Fruit fly (Drosophila melanogaster) Kc167 (cell line): ENCODE data around the gene mon2.

Experiments used
- Myc ChIP-seq: fragments of >200 bp; optimal IDR thresholded peaks from 2 replicates; lab custom pipeline; 2017; ENCODE audit warnings: missing external identifiers
- Sin3A ChIP-seq: fragments of >200 bp; optimal IDR thresholded peaks from 2 replicates; lab custom pipeline; 2018; ENCODE audit warnings: missing external identifiers
- h ChIP-seq: fragments of >200 bp; optimal IDR thresholded peaks from 3 replicates; lab custom pipeline; 2018; ENCODE audit warnings: missing external identifiers
- insv ChIP-seq: fragments of >200 bp; optimal IDR thresholded peaks from 3 replicates; lab custom pipeline; 2018; ENCODE audit warnings: missing external identifiers
- psq ChIP-seq: fragments of >200 bp; optimal IDR thresholded peaks from 2 replicates; lab custom pipeline; 2017; ENCODE audit warnings: missing external identifiers
- ttk ChIP-seq: sonication (Bioruptor generic); optimal IDR thresholded peaks from 2 replicates; lab custom pipeline; 2017; ENCODE audit warnings: missing external identifiers

Gene mon2

dm6 chr2L:8123711-8124379 is at the start of gene mon2, which contains the start of gene CG8673:
Gene mon2 (minus strand): TSS chr2L:8124010.
Gene CG8673 (plus strand): TSS chr2L:8124329.
- TF ChIP-seq ttk: no peak
- no peak for TF ChIP-seq Myc (lab: Kevin White, UChicago)
- TF ChIP-seq psq (lab: Kevin White, UChicago): no peak
- no peak for TF ChIP-seq insv
- TF ChIP-seq h (lab: Kevin White, UChicago): no peak
- TF ChIP-seq Sin3A (lab: Kevin White, UChicago): no peak

dm6 chr2L:8171544-8171943 is 47.7 kb upstream of the mon2 start:
- TF ChIP-seq Myc (lab: Kevin White, UChicago): no peak
- TF ChIP-seq insv: no peak
- no peak for TF ChIP-seq Sin3A (lab: Kevin White, UChicago)
- no peak for TF ChIP-seq ttk
- no peak for TF ChIP-seq h (lab: Kevin White, UChicago)

dm6 chr2L:8170600-8171182 is 46.9 kb upstream of the mon2 start:
- TF ChIP-seq h (lab: Kevin White, UChicago) (no peak), Myc (lab: Kevin White, UChicago) (no peak), psq (lab: Kevin White, UChicago) (no peak)

- TF ChIP-seq psq (lab: Kevin White, UChicago): no peak
- TF ChIP-seq insv: no peak
- no peak for TF ChIP-seq Sin3A (lab: Kevin White, UChicago)
- TF ChIP-seq Myc (lab: Kevin White, UChicago): no peak
- no peak for TF ChIP-seq ttk
- no peak for TF ChIP-seq h (lab: Kevin White, UChicago)
Observed at dm6 chr2L:8168075-8168474, 44.3 kb upstream of the mon2 start.

dm6 chr2L:8165800-8166576 is 42.2 kb upstream of the mon2 start:
- TF ChIP-seq psq (lab: Kevin White, UChicago) (no peak), Myc (lab: Kevin White, UChicago) (no peak), h (lab: Kevin White, UChicago) (no peak), Sin3A (lab: Kevin White, UChicago) (no peak), ttk (no peak), insv (no peak)

dm6 chr2L:8164219-8164618 is 40.4 kb upstream of the mon2 start:
- no peak for TF ChIP-seq h (lab: Kevin White, UChicago)
- no peak for TF ChIP-seq Myc (lab: Kevin White, UChicago)
- no peak for TF ChIP-seq Sin3A (lab: Kevin White, UChicago)
- TF ChIP-seq insv: no peak
- TF ChIP-seq ttk: no peak
- no peak for TF ChIP-seq psq (lab: Kevin White, UChicago)

- TF ChIP-seq h (lab: Kevin White, UChicago) (no peak), psq (lab: Kevin White, UChicago) (no peak)
Observed at dm6 chr2L:8163588-8164166, 39.9 kb upstream of the mon2 start.

- TF ChIP-seq Myc (lab: Kevin White, UChicago): no peak
- no peak for TF ChIP-seq psq (lab: Kevin White, UChicago)
- no peak for TF ChIP-seq ttk
- no peak for TF ChIP-seq h (lab: Kevin White, UChicago)
- no peak for TF ChIP-seq Sin3A (lab: Kevin White, UChicago)
- TF ChIP-seq insv: no peak
Observed at dm6 chr2L:8163025-8163351, 39.2 kb upstream of the mon2 start, which contains the start of gene Piezo. Gene Piezo (plus strand): TSS chr2L:8163073.

dm6 chr2L:8162307-8163024 is 38.7 kb upstream of the mon2 start, which contains the start of gene Acbp1:
Gene Acbp1 (minus strand): TSS chr2L:8162452.
- TF ChIP-seq h (lab: Kevin White, UChicago) (no peak), psq (lab: Kevin White, UChicago) (no peak), ttk (no peak), insv (no peak), Sin3A (lab: Kevin White, UChicago) (no peak), Myc (lab: Kevin White, UChicago) (no peak)

- TF ChIP-seq insv: no peak
Observed at dm6 chr2L:8161994-8162306, 38.1 kb upstream of the mon2 start.

dm6 chr2L:8159498-8159897 is 35.7 kb upstream of the mon2 start, which contains the start of the genes PAPLA1 and Rbsn-5:
Gene PAPLA1 (minus strand): TSS chr2L:8159638.
Gene Rbsn-5 (plus strand): TSS chr2L:8159832.
- TF ChIP-seq psq (lab: Kevin White, UChicago) (no peak), insv (no peak), Sin3A (lab: Kevin White, UChicago) (no peak), h (lab: Kevin White, UChicago) (no peak), Myc (lab: Kevin White, UChicago) (no peak), ttk (no peak)

dm6 chr2L:8157166-8157565 is 33.4 kb upstream of the mon2 start:
- TF ChIP-seq h (lab: Kevin White, UChicago) (no peak), Sin3A (lab: Kevin White, UChicago) (no peak), Myc (lab: Kevin White, UChicago) (no peak), insv (no peak), psq (lab: Kevin White, UChicago) (no peak), ttk (no peak)
